Fruit fly (Drosophila melanogaster): Measurements from ENCODE around the gene CG34355.

Gene CG34355

dm6 chr3R:23783961-23784360, 19.7 kb upstream of the CG34355 start (continued):
- TF ChIP-seq Myb (GFP tag; optimal IDR thresholded peaks at IDR 0.05): peak; percentile 9
- peak; percentile 43 for TF ChIP-seq CG17802 (tag; optimal IDR thresholded peaks at IDR 0.05)
- peak; percentile 45; the same call in 1 of the 2 replicates for TF ChIP-seq CG32532 (GFP tag; IDR thresholded peaks at IDR 0.05)
- TF ChIP-seq CG2116 (GFP tag; optimal IDR thresholded peaks at IDR 0.05): peak; percentile 4
- no peak for TF ChIP-seq mirr (GFP tag; optimal IDR thresholded peaks at IDR 0.05)
- TF ChIP-seq mld (GFP tag; IDR thresholded peaks at IDR 0.05; ENCODE audit: partially characterized antibody): no peak
- TF ChIP-seq CG13296 (GFP tag; optimal IDR thresholded peaks at IDR 0.05): no peak
- TF ChIP-seq CG4854 (GFP tag; optimal IDR thresholded peaks at IDR 0.05): peak; percentile 33
- TF ChIP-seq ci (GFP tag; IDR thresholded peaks at IDR 0.05): peak; percentile 74
- no peak for TF ChIP-seq kni (GFP tag; optimal IDR thresholded peaks at IDR 0.05)
- TF ChIP-seq Atf6 (GFP tag; IDR thresholded peaks at IDR 0.05): peak; percentile 60; the same call in 1 of the 2 replicates
- TF ChIP-seq Side (GFP tag; optimal IDR thresholded peaks at IDR 0.05): peak; percentile 39
- TF ChIP-seq CG8924 (tag; optimal IDR thresholded peaks at IDR 0.05): peak; percentile 72
- TF ChIP-seq E2f2 (GFP tag; IDR thresholded peaks at IDR 0.05): peak; percentile 16; the same call in 1 of the 2 replicates
- TF ChIP-seq tx (GFP tag; optimal IDR thresholded peaks at IDR 0.05): peak; percentile 51
- peak; percentile 10 for TF ChIP-seq CG8944 (GFP tag; optimal IDR thresholded peaks at IDR 0.05)
- peak; percentile 62 for TF ChIP-seq CG18599 (GFP tag; optimal IDR thresholded peaks at IDR 0.05)
- TF ChIP-seq btn (GFP tag; optimal IDR thresholded peaks at IDR 0.05): peak; percentile 29
- TF ChIP-seq Mes4 (GFP tag; optimal IDR thresholded peaks at IDR 0.05): peak; percentile 41
- peak; percentile 65 for TF ChIP-seq seq (GFP tag; IDR thresholded peaks at IDR 0.05)
- peak; percentile 42 for TF ChIP-seq Ravus (GFP tag; IDR thresholded peaks at IDR 0.05)
- TF ChIP-seq dpn (GFP tag; optimal IDR thresholded peaks at IDR 0.05): peak; percentile 53 to 63
- peak; percentile 56 for TF ChIP-seq CG10654 (GFP tag; optimal IDR thresholded peaks at IDR 0.05)
- TF ChIP-seq oc (tag; optimal IDR thresholded peaks at IDR 0.05): peak; percentile 84
- TF ChIP-seq CG13424 (tag; optimal IDR thresholded peaks at IDR 0.05): peak; percentile 76
- TF ChIP-seq gce (GFP tag; IDR thresholded peaks at IDR 0.05): peak; percentile 52; the same call in 1 of the 3 replicates
- peak; percentile 60 for TF ChIP-seq shn (GFP tag; optimal IDR thresholded peaks at IDR 0.05)
- TF ChIP-seq ems (GFP tag; optimal IDR thresholded peaks at IDR 0.05): peak; percentile 71
- TF ChIP-seq ranshi (GFP tag; IDR thresholded peaks at IDR 0.05): peak; percentile 60; the same call in 1 of the 2 replicates
- TF ChIP-seq stc (GFP tag; IDR thresholded peaks at IDR 0.05): peak; percentile 80
- no peak for TF ChIP-seq her (GFP tag; optimal IDR thresholded peaks at IDR 0.05)
- TF ChIP-seq zen (tag; optimal IDR thresholded peaks at IDR 0.05): peak; percentile 60
- no peak for TF ChIP-seq CG17612 (GFP tag; IDR thresholded peaks at IDR 0.05)
- no peak for TF ChIP-seq kah (GFP tag; optimal IDR thresholded peaks at IDR 0.05)
- no peak for TF ChIP-seq CG8478 (optimal IDR thresholded peaks at IDR 0.05)
- TF ChIP-seq gro (GFP tag; optimal IDR thresholded peaks at IDR 0.05): no peak
- TF ChIP-seq Bgb (GFP tag; IDR thresholded peaks at IDR 0.05; ENCODE audit: partially characterized antibody): no peak
- peak; percentile 72 for TF ChIP-seq CG1602 (GFP tag; optimal IDR thresholded peaks at IDR 0.05)
- 0 out of 2 replicates have a peak, but pooled peaks have one; percentile 33 for TF ChIP-seq Oaz (GFP tag; IDR thresholded peaks at IDR 0.05)
- TF ChIP-seq CG8089 (GFP tag; optimal IDR thresholded peaks at IDR 0.05): peak; percentile 37
- TF ChIP-seq Rfx (GFP tag; IDR thresholded peaks at IDR 0.05): no peak
- peak; percentile 19; the same call in 1 of the 2 replicates for TF ChIP-seq CG11247 (GFP tag; IDR thresholded peaks at IDR 0.05)
- TF ChIP-seq fd102C (GFP tag; optimal IDR thresholded peaks at IDR 0.05): no peak
- no peak for TF ChIP-seq tll (GFP tag; optimal IDR thresholded peaks at IDR 0.05)
- no peak for TF ChIP-seq CG10565 (GFP tag; optimal IDR thresholded peaks at IDR 0.05)
- TF ChIP-seq zfh2 (GFP tag; optimal IDR thresholded peaks at IDR 0.05): no peak
- TF ChIP-seq CHES-1-like (GFP tag; optimal IDR thresholded peaks at IDR 0.05): peak; percentile 13
- TF ChIP-seq CG8281 (tag; optimal IDR thresholded peaks at IDR 0.05): peak; percentile 32
- no peak for TF ChIP-seq Neu2 (GFP tag; optimal IDR thresholded peaks at IDR 0.05; ENCODE audit: borderline replicate concordance)
- TF ChIP-seq cg (GFP tag; optimal IDR thresholded peaks at IDR 0.05): no peak
- TF ChIP-seq Dek (tag; optimal IDR thresholded peaks at IDR 0.05): peak; percentile 16

All from whole organism, embryonic.